Fruit fly (Drosophila melanogaster): ENCODE data around the gene Aduk.
A peak's percentile ranks its signal among the peaks of the same experiment; 100 is the strongest.

Aduk gene

dm6 chr3R:9365893-9366500, 31.5 kb upstream of the Aduk start:
- TF ChIP-seq Pif1B (GFP tag; optimal IDR thresholded peaks at IDR 0.05) (no peak), Pif1A (GFP tag; optimal IDR thresholded peaks at IDR 0.05) (no peak), gl (tag; optimal IDR thresholded peaks at IDR 0.05) (no peak), CG13204 (GFP tag; optimal IDR thresholded peaks at IDR 0.05) (no peak), rn (GFP tag; IDR thresholded peaks at IDR 0.05) (no peak), CG15710 (tag; optimal IDR thresholded peaks at IDR 0.05) (no peak)

- TF ChIP-seq D1 (tag; optimal IDR thresholded peaks at IDR 0.05) (no peak), CG12605 (GFP tag; IDR thresholded peaks at IDR 0.05) (no peak), CG4496 (GFP tag; IDR thresholded peaks at IDR 0.05) (no peak), fd96Ca (GFP tag; IDR thresholded peaks at IDR 0.05) (no peak), rn (GFP tag; IDR thresholded peaks at IDR 0.05) (no peak), CG14655 (GFP tag; optimal IDR thresholded peaks at IDR 0.05) (no peak), CG34367 (tag; optimal IDR thresholded peaks at IDR 0.05) (no peak), Snoo (tag; optimal IDR thresholded peaks at IDR 0.05) (no peak), Pif1A (GFP tag; optimal IDR thresholded peaks at IDR 0.05) (no peak), Ets98B (GFP tag; IDR thresholded peaks at IDR 0.05) (no peak), CG8159 (tag; optimal IDR thresholded peaks at IDR 0.05) (no peak), CG9948 (tag; optimal IDR thresholded peaks at IDR 0.05) (no peak)
These were observed 30.6 kb upstream of the Aduk start, which contains the start of gene Srr for dm6 chr3R:9365121-9365520. TSS of gene Srr (plus strand) at chr3R:9365398.

dm6 chr3R:9363066-9363719, 28.7 kb upstream of the Aduk start, which contains the start of gene CG18473:
TSS of gene CG18473 (plus strand) at chr3R:9363305.
- no peak for TF ChIP-seq Snoo (tag; optimal IDR thresholded peaks at IDR 0.05)
- TF ChIP-seq CG14655 (GFP tag; optimal IDR thresholded peaks at IDR 0.05), result no peak
- no peak for TF ChIP-seq CG8301 (tag; optimal IDR thresholded peaks at IDR 0.05)
- no peak for TF ChIP-seq Ets98B (GFP tag; IDR thresholded peaks at IDR 0.05)
- TF ChIP-seq CG17806 (tag; optimal IDR thresholded peaks at IDR 0.05), result no peak
- no peak for TF ChIP-seq EcR (GFP tag; optimal IDR thresholded peaks at IDR 0.05)
- no peak for TF ChIP-seq CG32121 (GFP tag; IDR thresholded peaks at IDR 0.05)
- TF ChIP-seq CG34367 (tag; optimal IDR thresholded peaks at IDR 0.05), result no peak

DNA sequence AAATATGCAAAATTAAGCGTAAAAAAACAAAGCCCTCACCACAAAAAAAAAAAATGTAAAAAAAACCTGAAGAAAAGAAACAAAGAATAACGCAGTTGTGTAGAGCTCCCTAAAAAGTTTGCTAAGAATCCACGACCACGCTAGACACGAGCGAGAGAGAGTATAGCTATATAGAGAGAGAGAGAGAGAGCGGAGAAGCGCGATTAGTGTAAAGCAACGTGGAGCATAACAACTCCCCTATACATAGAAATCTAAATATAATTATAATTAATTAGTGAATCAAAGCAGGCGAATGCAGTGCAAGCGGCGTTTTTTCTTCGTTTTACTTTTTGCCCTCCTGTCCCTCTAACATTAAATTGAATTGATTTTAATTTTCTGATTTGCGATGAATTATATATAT, 24.9 kb upstream of the Aduk start:
- TF ChIP-seq CG14655 (GFP tag; optimal IDR thresholded peaks at IDR 0.05) (no peak), CG15710 (tag; optimal IDR thresholded peaks at IDR 0.05) (no peak), EcR (GFP tag; optimal IDR thresholded peaks at IDR 0.05) (no peak), CG8301 (tag; optimal IDR thresholded peaks at IDR 0.05) (no peak), Snoo (tag; optimal IDR thresholded peaks at IDR 0.05) (no peak), Ets98B (GFP tag; IDR thresholded peaks at IDR 0.05) (no peak; the same call in 1 of the 2 replicates), CG12605 (GFP tag; IDR thresholded peaks at IDR 0.05) (no peak), CG13204 (GFP tag; optimal IDR thresholded peaks at IDR 0.05) (no peak), CG34367 (tag; optimal IDR thresholded peaks at IDR 0.05) (no peak), Pif1B (GFP tag; optimal IDR thresholded peaks at IDR 0.05) (no peak), fd96Ca (GFP tag; IDR thresholded peaks at IDR 0.05) (no peak), CG17806 (tag; optimal IDR thresholded peaks at IDR 0.05) (no peak), CG32121 (GFP tag; IDR thresholded peaks at IDR 0.05) (no peak), gl (tag; optimal IDR thresholded peaks at IDR 0.05) (no peak), rn (GFP tag; IDR thresholded peaks at IDR 0.05) (no peak), CG8159 (tag; optimal IDR thresholded peaks at IDR 0.05) (no peak)

DNA sequence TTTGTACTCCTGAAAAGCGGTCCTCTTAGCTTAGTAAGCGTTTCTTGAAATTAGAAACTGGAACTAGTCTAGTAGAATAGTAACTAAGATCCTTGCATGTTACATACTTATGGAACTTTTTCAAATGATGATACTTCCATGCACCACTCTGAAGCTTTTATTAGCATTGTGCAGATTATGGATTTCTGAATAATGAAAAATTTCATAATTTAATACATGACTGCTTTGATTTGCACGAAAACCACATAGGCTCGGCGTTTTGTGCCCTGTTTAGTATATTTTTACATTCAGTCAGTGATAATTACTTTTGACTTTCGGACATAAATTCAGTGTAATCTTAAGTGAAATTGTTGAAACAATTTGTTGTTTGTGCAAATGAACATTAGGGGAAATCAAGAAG, 20.7 kb upstream of the Aduk start, which contains the start of gene CG43675:
Gene CG43675, plus strand, starts transcription at position 301 of the 400 bp plus-strand sequence.
- TF ChIP-seq CG13204 (GFP tag; optimal IDR thresholded peaks at IDR 0.05), result no peak
- TF ChIP-seq D1 (tag; optimal IDR thresholded peaks at IDR 0.05), result no peak
- no peak for TF ChIP-seq CG4496 (GFP tag; IDR thresholded peaks at IDR 0.05)
- TF ChIP-seq Pif1A (GFP tag; optimal IDR thresholded peaks at IDR 0.05), result no peak
- no peak for TF ChIP-seq Ets98B (GFP tag; IDR thresholded peaks at IDR 0.05)
- no peak for TF ChIP-seq Snoo (tag; optimal IDR thresholded peaks at IDR 0.05)
- TF ChIP-seq CG8301 (tag; optimal IDR thresholded peaks at IDR 0.05), result no peak
- no peak for TF ChIP-seq CG10348 (GFP tag; IDR thresholded peaks at IDR 0.05)
- TF ChIP-seq EcR (GFP tag; optimal IDR thresholded peaks at IDR 0.05), result no peak
- no peak for TF ChIP-seq CG14655 (GFP tag; optimal IDR thresholded peaks at IDR 0.05)
- TF ChIP-seq Pif1B (GFP tag; optimal IDR thresholded peaks at IDR 0.05), result no peak
- no peak for TF ChIP-seq CG12605 (GFP tag; IDR thresholded peaks at IDR 0.05)

- peak; percentile 82 for TF ChIP-seq CG15710 (tag; optimal IDR thresholded peaks at IDR 0.05)
- TF ChIP-seq rn (GFP tag; IDR thresholded peaks at IDR 0.05), result no peak
- TF ChIP-seq CG4496 (GFP tag; IDR thresholded peaks at IDR 0.05), result no peak
- no peak for TF ChIP-seq CG32121 (GFP tag; IDR thresholded peaks at IDR 0.05)
- peak; percentile 94 for TF ChIP-seq CG14655 (GFP tag; optimal IDR thresholded peaks at IDR 0.05)
- TF ChIP-seq Ets98B (GFP tag; IDR thresholded peaks at IDR 0.05), result no peak
- no peak for TF ChIP-seq CG10348 (GFP tag; IDR thresholded peaks at IDR 0.05)
- TF ChIP-seq gl (tag; optimal IDR thresholded peaks at IDR 0.05), result no peak
- TF ChIP-seq CG8159 (tag; optimal IDR thresholded peaks at IDR 0.05), result peak; percentile 93
- TF ChIP-seq CG12605 (GFP tag; IDR thresholded peaks at IDR 0.05), result no peak
- TF ChIP-seq Pif1A (GFP tag; optimal IDR thresholded peaks at IDR 0.05), result peak; percentile 83
- no peak for TF ChIP-seq EcR (GFP tag; optimal IDR thresholded peaks at IDR 0.05)
- TF ChIP-seq D1 (tag; optimal IDR thresholded peaks at IDR 0.05), result peak; percentile 89
- TF ChIP-seq CG8301 (tag; optimal IDR thresholded peaks at IDR 0.05), result peak; percentile 93
- peak; percentile 75 for TF ChIP-seq Pif1B (GFP tag; optimal IDR thresholded peaks at IDR 0.05)
- TF ChIP-seq CG34367 (tag; optimal IDR thresholded peaks at IDR 0.05), result peak; percentile 79
- no peak for TF ChIP-seq fd96Ca (GFP tag; IDR thresholded peaks at IDR 0.05)
- peak; percentile 84 for TF ChIP-seq Snoo (tag; optimal IDR thresholded peaks at IDR 0.05)
- TF ChIP-seq CG13204 (GFP tag; optimal IDR thresholded peaks at IDR 0.05), result no peak
- TF ChIP-seq CG17806 (tag; optimal IDR thresholded peaks at IDR 0.05), result peak; percentile 85
- TF ChIP-seq CG9948 (tag; optimal IDR thresholded peaks at IDR 0.05), result peak; percentile 90
These were observed 18.8 kb upstream of the Aduk start for dm6 chr3R:9353276-9353652.

Measured in whole organism, pupa.